Worm (Caenorhabditis elegans) whole organism, L2 larva: ENCODE results near the gene F54H12.4.

Experiments
- C34F6.9 ChIP-seq: fragments of 150-350 bp; optimal IDR thresholded peaks from 2 replicates; lab custom pipeline; 2014; ENCODE audit warnings: missing biosample characterization, missing genetic modification characterization
- R02D3.7 ChIP-seq: fragments of 150-350 bp; optimal IDR thresholded peaks from 2 replicates; lab custom pipeline; 2014; ENCODE audit warnings: missing biosample characterization, missing genetic modification characterization
- Y55F3AM.14 ChIP-seq: fragments of 200-800 bp; sonication (Bioruptor generic); optimal IDR thresholded peaks from 2 replicates; lab custom pipeline; 2018; ENCODE audit warnings: mild to moderate bottlenecking, missing genetic modification characterization, missing compliant biosample characterization
- alr-1 ChIP-seq: fragments of 150-350 bp; optimal IDR thresholded peaks from 2 replicates; lab custom pipeline; 2014; ENCODE audit warnings: missing biosample characterization, missing genetic modification characterization
- aly-2 ChIP-seq: fragments of 150-350 bp; optimal IDR thresholded peaks from 2 replicates; lab custom pipeline; 2014; ENCODE audit warnings: missing biosample characterization, missing genetic modification characterization
- ama-1 ChIP-seq: fragments of 150-350 bp; optimal IDR thresholded peaks from 2 replicates; lab custom pipeline; 2018; ENCODE audit warnings: inconsistent platforms
- blmp-1 ChIP-seq: sonication (generic microtip); optimal IDR thresholded peaks from 2 replicates; lab custom pipeline; 2017; ENCODE audit warnings: missing genetic modification characterization, mild to moderate bottlenecking, missing compliant biosample characterization, antibody characterized with exemption, moderate library complexity; ENCODE audit not compliant: insufficient read depth
- crh-2 ChIP-seq: sonication (generic microtip); optimal IDR thresholded peaks from 2 replicates; lab custom pipeline; 2017; ENCODE audit warnings: missing biosample characterization, missing genetic modification characterization
- egl-27 ChIP-seq: sonication (generic microtip); optimal IDR thresholded peaks from 3 replicates; lab custom pipeline; 2017; ENCODE audit warnings: missing biosample characterization, missing genetic modification reagents, missing genetic modification characterization
- elt-1 ChIP-seq: fragments of 150-350 bp; optimal IDR thresholded peaks from 2 replicates; lab custom pipeline; 2014; ENCODE audit warnings: missing biosample characterization, missing genetic modification characterization
- elt-3 ChIP-seq: sonication (generic microtip); optimal IDR thresholded peaks from 2 replicates; lab custom pipeline; 2017; ENCODE audit warnings: missing biosample characterization, missing genetic modification characterization
- fos-1 ChIP-seq: fragments of 150-350 bp; optimal IDR thresholded peaks from 2 replicates; lab custom pipeline; 2014; ENCODE audit warnings: missing biosample characterization, missing genetic modification characterization
- gmeb-1 ChIP-seq: fragments of 150-350 bp; optimal IDR thresholded peaks from 2 replicates; lab custom pipeline; 2014; ENCODE audit warnings: missing biosample characterization, missing genetic modification characterization
- lin-11 ChIP-seq: fragments of 150-350 bp; sonication (generic microtip); optimal IDR thresholded peaks from 2 replicates; lab custom pipeline; 2014; ENCODE audit warnings: missing biosample characterization, missing genetic modification characterization, inconsistent platforms, mixed read lengths
- lin-13 ChIP-seq: fragments of 150-350 bp; optimal IDR thresholded peaks from 2 replicates; lab custom pipeline; 2014; ENCODE audit warnings: missing biosample characterization, missing genetic modification reagents, missing genetic modification characterization
- lsy-2 ChIP-seq, 2 experiments: fragments of 150-350 bp in 1 of 2; sonication (generic microtip) in 1 of 2; optimal IDR thresholded peaks; 2 replicates each; lab custom pipeline; 2014 to 2017; ENCODE audit warnings: missing biosample characterization in 2 of 2, missing genetic modification characterization in 2 of 2
- mab-5 ChIP-seq: fragments of 150-350 bp; optimal IDR thresholded peaks from 2 replicates; lab custom pipeline; 2014; ENCODE audit warnings: missing biosample characterization, missing genetic modification characterization
- mbf-1 ChIP-seq: sonication (generic microtip); optimal IDR thresholded peaks from 2 replicates; lab custom pipeline; 2017; ENCODE audit warnings: missing biosample characterization, missing genetic modification characterization
- mdl-1 ChIP-seq, 2 experiments: fragments of 150-350 bp in 1 of 2; sonication (generic microtip) in 1 of 2; optimal IDR thresholded peaks; 2 replicates each; lab custom pipeline; 2017; ENCODE audit warnings: missing biosample characterization in 2 of 2, missing genetic modification characterization in 2 of 2
- nhr-11 ChIP-seq: fragments of 150-350 bp; optimal IDR thresholded peaks from 2 replicates; lab custom pipeline; 2014; ENCODE audit warnings: missing biosample characterization, missing genetic modification characterization
- nhr-12 ChIP-seq: fragments of 150-350 bp; optimal IDR thresholded peaks from 2 replicates; lab custom pipeline; 2014; ENCODE audit warnings: missing biosample characterization, missing genetic modification characterization
- nhr-129 ChIP-seq: fragments of 150-350 bp; optimal IDR thresholded peaks from 2 replicates; lab custom pipeline; 2014; ENCODE audit warnings: missing biosample characterization, missing genetic modification characterization
- nhr-23 ChIP-seq: fragments of 150-350 bp; optimal IDR thresholded peaks from 2 replicates; lab custom pipeline; 2014; ENCODE audit warnings: missing biosample characterization, missing genetic modification reagents, missing genetic modification characterization
- nhr-25 ChIP-seq: fragments of 150-350 bp; sonication (generic microtip); optimal IDR thresholded peaks from 3 replicates; lab custom pipeline; 2014; ENCODE audit warnings: missing biosample characterization, missing genetic modification characterization
- nhr-77 ChIP-seq: fragments of 150-350 bp; optimal IDR thresholded peaks from 2 replicates; lab custom pipeline; 2014; ENCODE audit warnings: missing biosample characterization, missing genetic modification characterization
- peb-1 ChIP-seq: fragments of 150-350 bp; optimal IDR thresholded peaks from 2 replicates; lab custom pipeline; 2014; ENCODE audit warnings: missing biosample characterization, missing genetic modification characterization
- sem-4 ChIP-seq: fragments of 150-350 bp; optimal IDR thresholded peaks from 2 replicates; lab custom pipeline; 2014; ENCODE audit warnings: missing biosample characterization, missing genetic modification reagents, missing genetic modification characterization
- sma-3 ChIP-seq: sonication (generic microtip); optimal IDR thresholded peaks from 2 replicates; lab custom pipeline; 2016; ENCODE audit warnings: missing genetic modification reagents, missing genetic modification characterization, missing compliant biosample characterization
- sma-9 ChIP-seq, 2 experiments: fragments of 150-350 bp in 1 of 2; sonication (generic microtip) in 1 of 2; optimal IDR thresholded peaks; 2 replicates each; lab custom pipeline; 2014 to 2016; ENCODE audit warnings: missing genetic modification characterization in 2 of 2, mild to moderate bottlenecking in 1 of 2, missing biosample characterization in 1 of 2, missing compliant biosample characterization in 1 of 2, missing genetic modification reagents in 1 of 2, moderate library complexity in 1 of 2
- snpc-4 ChIP-seq: fragments of 150-350 bp; optimal IDR thresholded peaks from 2 replicates; lab custom pipeline; 2014; ENCODE audit warnings: missing biosample characterization, missing genetic modification characterization
- unc-55 ChIP-seq: fragments of 150-350 bp; sonication (generic microtip); optimal IDR thresholded peaks from 3 replicates; lab custom pipeline; 2014; ENCODE audit warnings: missing biosample characterization, missing genetic modification reagents, missing genetic modification characterization
- unc-62 ChIP-seq: fragments of 150-350 bp; optimal IDR thresholded peaks from 2 replicates; lab custom pipeline; 2014; ENCODE audit warnings: missing biosample characterization, missing genetic modification reagents, missing genetic modification characterization
- zag-1 ChIP-seq: fragments of 150-350 bp; optimal IDR thresholded peaks from 2 replicates; lab custom pipeline; 2014; ENCODE audit warnings: missing biosample characterization, missing genetic modification characterization
- ztf-11 ChIP-seq: sonication (generic microtip); optimal IDR thresholded peaks from 2 replicates; lab custom pipeline; 2017; ENCODE audit warnings: missing biosample characterization, missing genetic modification characterization

F54H12.4 gene

ce11 chrIII:7937548-7937947 lies 25.0 kb downstream of the F54H12.4 start, which contains the start of gene C29E4.10:
Gene C29E4.10, plus strand, starts transcription at chrIII:7937848.
- TF ChIP-seq lin-13: no peak
- TF ChIP-seq, all 48 proteins: peak for 0

ce11 chrIII:7933235-7933634 lies 29.3 kb downstream of the F54H12.4 start, which contains the start of gene ran-2:
Gene ran-2, plus strand, starts transcription at chrIII:7933535.
- TF ChIP-seq fos-1 (tag; lab: Kevin White, UChicago) (peak; percentile 34), blmp-1 (peak; percentile 6), Y55F3AM.14 (no peak)

- TF ChIP-seq sem-4 (tag; lab: Kevin White, UChicago): no peak
- TF ChIP-seq lin-11 (tag; lab: Kevin White, UChicago): no peak
- TF ChIP-seq lsy-2 (tag; optimal IDR thresholded peaks at IDR 0.05; lab: Kevin White, UChicago): peak; percentile 16 to 79
- no peak for TF ChIP-seq Y55F3AM.14
- no peak for TF ChIP-seq nhr-12
- no peak for TF ChIP-seq ztf-11 (tag; lab: Kevin White, UChicago)
- peak; percentile 65 for TF ChIP-seq unc-55 (GFP tag; lab: Kevin White, UChicago)
- TF ChIP-seq crh-2: peak; percentile 50
- TF ChIP-seq nhr-25 (tag; lab: Kevin White, UChicago): peak; percentile 62
- no peak for TF ChIP-seq sma-3 (GFP tag; lab: Kevin White, UChicago)
- peak; percentile 39 for TF ChIP-seq nhr-129 (tag; lab: Kevin White, UChicago)
- TF ChIP-seq unc-62: no peak
- TF ChIP-seq mab-5 (tag; lab: Kevin White, UChicago): no peak
- TF ChIP-seq zag-1 (tag; lab: Kevin White, UChicago): no peak
- no peak for TF ChIP-seq peb-1
- no peak for TF ChIP-seq mdl-1 (tag; optimal IDR thresholded peaks at IDR 0.05; lab: Kevin White, UChicago)
- no peak for TF ChIP-seq alr-1 (tag; lab: Kevin White, UChicago)
- no peak for TF ChIP-seq lin-13
- TF ChIP-seq elt-3: no peak
- TF ChIP-seq nhr-77 (tag; lab: Kevin White, UChicago): no peak
- no peak for TF ChIP-seq R02D3.7 (tag; lab: Kevin White, UChicago)
- no peak for TF ChIP-seq mbf-1 (tag; lab: Kevin White, UChicago)
- no peak for TF ChIP-seq nhr-23 (tag; lab: Kevin White, UChicago)
- TF ChIP-seq nhr-11 (tag; lab: Kevin White, UChicago): no peak
- peak; percentile 78 for TF ChIP-seq gmeb-1 (tag; lab: Kevin White, UChicago)
- TF ChIP-seq fos-1 (tag; lab: Kevin White, UChicago): no peak
- TF ChIP-seq egl-27 (tag; lab: Kevin White, UChicago): no peak
- no peak for TF ChIP-seq elt-1 (tag; lab: Kevin White, UChicago)
Measured at ce11 chrIII:7928549-7929129, 33.9 kb downstream of the F54H12.4 start, which contains the start of the genes C29E4.13 and npp-15. Gene C29E4.13, minus strand, starts transcription at chrIII:7928717. Gene npp-15, plus strand, starts transcription at chrIII:7929043.

ce11 chrIII:7925968-7926367 lies 36.6 kb downstream of the F54H12.4 start:
- TF ChIP-seq sma-9 (GFP tag; optimal IDR thresholded peaks at IDR 0.05; lab: Kevin White, UChicago) (no peak), sma-9 (tag; optimal IDR thresholded peaks at IDR 0.05; lab: Kevin White, UChicago) (no peak), gmeb-1 (tag; lab: Kevin White, UChicago) (no peak), lin-11 (tag; lab: Kevin White, UChicago) (no peak), peb-1 (no peak)

- TF ChIP-seq zag-1 (tag; lab: Kevin White, UChicago): no peak
- no peak for TF ChIP-seq C34F6.9 (tag; lab: Kevin White, UChicago)
- no peak for TF ChIP-seq unc-55 (GFP tag; lab: Kevin White, UChicago)
- no peak for TF ChIP-seq lin-11 (tag; lab: Kevin White, UChicago)
- no peak for TF ChIP-seq ztf-11 (tag; lab: Kevin White, UChicago)
- no peak for TF ChIP-seq elt-1 (tag; lab: Kevin White, UChicago)
- no peak for TF ChIP-seq egl-27 (tag; lab: Kevin White, UChicago)
- TF ChIP-seq ama-1 (lab: Kevin White, UChicago): no peak
- no peak for TF ChIP-seq nhr-23 (tag; lab: Kevin White, UChicago)
- no peak for TF ChIP-seq aly-2 (tag; lab: Kevin White, UChicago)
- TF ChIP-seq snpc-4 (tag; lab: Kevin White, UChicago): no peak
Measured at ce11 chrIII:7924821-7925220, 37.7 kb downstream of the F54H12.4 start, which contains the start of gene tag-250. Gene tag-250, minus strand, starts transcription at chrIII:7924921.
